Worm (Caenorhabditis elegans) whole organism, young adult: Measurements from ENCODE around the gene col-146.

Experiments
- B0035.1 ChIP-seq: sonication (generic microtip); optimal IDR thresholded peaks from 2 replicates; lab custom pipeline; 2016; ENCODE audit warnings: missing genetic modification characterization, mild to moderate bottlenecking, missing compliant biosample characterization, missing genotype, missing genetic modification reagents
- D2030.7 ChIP-seq: fragments of 200-800 bp; sonication (Bioruptor generic); IDR thresholded peaks from 2 replicates; pipeline ENCODE4 v1.3.6; 2022; ENCODE audit warnings: missing genetic modification reagents, missing genetic modification characterization, missing compliant biosample characterization
- F33H1.4 ChIP-seq: fragments of 200-800 bp; sonication (Bioruptor generic); IDR thresholded peaks from 2 replicates; pipeline ENCODE4 v1.3.6; 2022; ENCODE audit warnings: missing genetic modification reagents, missing genetic modification characterization, missing compliant biosample characterization
- F39B2.1 ChIP-seq: fragments of 200-800 bp; sonication (Bioruptor generic); IDR thresholded peaks from 2 replicates; pipeline ENCODE4 v1.3.6; 2022; ENCODE audit warnings: missing genetic modification reagents, missing genetic modification characterization, missing compliant biosample characterization
- F49E8.2 ChIP-seq: sonication (generic microtip); optimal IDR thresholded peaks from 3 replicates; lab custom pipeline; 2017; ENCODE audit warnings: missing genetic modification characterization, mild to moderate bottlenecking, missing compliant biosample characterization, antibody characterized with exemption, moderate library complexity; ENCODE audit not compliant: insufficient read depth
- T26A5.8 ChIP-seq: sonication (generic microtip); optimal IDR thresholded peaks from 2 replicates; lab custom pipeline; 2016; ENCODE audit warnings: missing genetic modification characterization, missing compliant biosample characterization
- Y56A3A.18 ChIP-seq: fragments of 200-800 bp; sonication (Bioruptor generic); IDR thresholded peaks from 2 replicates; pipeline ENCODE4 v1.3.6; 2022; ENCODE audit warnings: missing genetic modification reagents, missing genetic modification characterization, missing compliant biosample characterization
- atf-7 ChIP-seq: sonication (generic microtip); optimal IDR thresholded peaks from 2 replicates; lab custom pipeline; 2017; ENCODE audit warnings: mild to moderate bottlenecking, missing genetic modification characterization, missing compliant biosample characterization
- attf-5 ChIP-seq: fragments of 200-800 bp; sonication (Bioruptor generic); optimal IDR thresholded peaks from 2 replicates; lab custom pipeline; 2018; ENCODE audit warnings: mild to moderate bottlenecking, missing genetic modification characterization, missing compliant biosample characterization
- cebp-2 ChIP-seq: fragments of 200-800 bp; sonication (Bioruptor generic); IDR thresholded peaks from 2 replicates; pipeline ENCODE4 v1.3.6; 2022; ENCODE audit warnings: missing genetic modification characterization, missing compliant biosample characterization
- ceh-100 ChIP-seq: fragments of 200-800 bp; sonication (Bioruptor generic); IDR thresholded peaks from 2 replicates; pipeline ENCODE4 v1.3.6; 2022; ENCODE audit warnings: missing genetic modification reagents, missing genetic modification characterization, missing compliant biosample characterization
- ceh-27 ChIP-seq: fragments of 200-800 bp; sonication (Bioruptor generic); optimal IDR thresholded peaks from 2 replicates; lab custom pipeline; 2018; ENCODE audit warnings: mild to moderate bottlenecking, missing genetic modification characterization, moderate library complexity, missing compliant biosample characterization
- dpff-1 ChIP-seq: sonication (generic microtip); optimal IDR thresholded peaks from 2 replicates; lab custom pipeline; 2017; ENCODE audit warnings: mild to moderate bottlenecking, missing genetic modification characterization, missing compliant biosample characterization
- egrh-3 ChIP-seq: fragments of 200-800 bp; sonication (Bioruptor generic); IDR thresholded peaks from 2 replicates; pipeline ENCODE4 v1.3.6; 2022; ENCODE audit warnings: missing genetic modification reagents, missing genetic modification characterization, missing compliant biosample characterization
- ekl-4 ChIP-seq: fragments of 200-800 bp; sonication (Bioruptor generic); IDR thresholded peaks from 2 replicates; pipeline ENCODE4 v1.3.6; 2022; ENCODE audit warnings: missing genetic modification reagents, missing genetic modification characterization, missing compliant biosample characterization
- hlh-26 ChIP-seq: fragments of 200-800 bp; sonication (Bioruptor generic); conservative IDR thresholded peaks from 2 replicates; pipeline ENCODE4 v1.3.6; 2022; ENCODE audit warnings: missing genetic modification reagents, missing genetic modification characterization, missing compliant biosample characterization
- lin-40 ChIP-seq: sonication (generic microtip); optimal IDR thresholded peaks from 2 replicates; lab custom pipeline; 2016; ENCODE audit warnings: missing genetic modification characterization, mild to moderate bottlenecking, missing compliant biosample characterization, missing genotype, missing genetic modification reagents
- lir-1 ChIP-seq: fragments of 200-800 bp; sonication (Bioruptor generic); conservative IDR thresholded peaks from 2 replicates; pipeline ENCODE4 v1.3.6; 2022; ENCODE audit warnings: missing genetic modification reagents, missing genetic modification characterization, missing compliant biosample characterization
- lsy-27 ChIP-seq: sonication (generic microtip); optimal IDR thresholded peaks from 2 replicates; lab custom pipeline; 2017; ENCODE audit warnings: missing genetic modification characterization, mild to moderate bottlenecking, missing compliant biosample characterization, antibody characterized with exemption, missing genotype, borderline replicate concordance; ENCODE audit not compliant: insufficient read depth
- madf-6 ChIP-seq: fragments of 200-800 bp; sonication (Bioruptor generic); IDR thresholded peaks from 2 replicates; pipeline ENCODE4 v1.3.6; 2022; ENCODE audit warnings: missing genetic modification reagents, missing genetic modification characterization, missing compliant biosample characterization
- mcd-1 ChIP-seq: fragments of 200-800 bp; sonication (Bioruptor generic); IDR thresholded peaks from 2 replicates; pipeline ENCODE4 v1.3.6; 2022; ENCODE audit warnings: missing genetic modification reagents, missing genetic modification characterization, missing compliant biosample characterization
- mes-4 ChIP-seq: sonication (generic microtip); optimal IDR thresholded peaks from 2 replicates; lab custom pipeline; 2016; ENCODE audit warnings: missing genotype, missing genetic modification characterization, missing compliant biosample characterization
- nhr-179 ChIP-seq: sonication (generic microtip); optimal IDR thresholded peaks from 2 replicates; lab custom pipeline; 2016; ENCODE audit warnings: mild to moderate bottlenecking, missing genetic modification characterization, missing compliant biosample characterization
- rcor-1 ChIP-seq: fragments of 200-800 bp; sonication (Bioruptor generic); IDR thresholded peaks from 2 replicates; pipeline ENCODE4 v1.3.6; 2022; ENCODE audit warnings: missing genetic modification reagents, missing genetic modification characterization, missing compliant biosample characterization
- snpc-4 ChIP-seq, 5 experiments: fragments of 150-350 bp in 1 of 5; sonication (generic microtip) in 4 of 5; optimal IDR thresholded peaks; 2 replicates each; lab custom pipeline; 2014 to 2018; ENCODE audit warnings: missing genetic modification characterization in 5 of 5, missing biosample characterization in 3 of 5, antibody characterized with exemption in 2 of 5, mild to moderate bottlenecking in 2 of 5, missing compliant biosample characterization in 2 of 5, missing genotype in 2 of 5, moderate library complexity in 2 of 5, missing genetic modification reagents in 1 of 5
- somi-1 ChIP-seq: fragments of 200-800 bp; sonication (Bioruptor generic); optimal IDR thresholded peaks from 2 replicates; lab custom pipeline; 2018; ENCODE audit warnings: mild to moderate bottlenecking, missing genetic modification characterization, missing compliant biosample characterization
- unc-130 ChIP-seq: sonication (generic microtip); optimal IDR thresholded peaks from 2 replicates; lab custom pipeline; 2016; ENCODE audit warnings: missing genetic modification reagents, missing genetic modification characterization, missing compliant biosample characterization
- unc-62 ChIP-seq: fragments of 150-350 bp; optimal IDR thresholded peaks from 2 replicates; lab custom pipeline; 2014; ENCODE audit warnings: missing biosample characterization, missing genetic modification reagents, missing genetic modification characterization
- zfh-2 ChIP-seq: fragments of 200-800 bp; sonication (Bioruptor generic); conservative IDR thresholded peaks from 2 replicates; pipeline ENCODE4 v1.3.6; 2022; ENCODE audit warnings: missing genetic modification reagents, missing genetic modification characterization, missing compliant biosample characterization
- ztf-22 ChIP-seq: fragments of 200-800 bp; sonication (Bioruptor generic); optimal IDR thresholded peaks from 2 replicates; lab custom pipeline; 2018; ENCODE audit warnings: mild to moderate bottlenecking, missing genetic modification characterization, moderate library complexity, missing compliant biosample characterization
- ztf-25 ChIP-seq: fragments of 200-800 bp; sonication (Bioruptor generic); IDR thresholded peaks from 2 replicates; pipeline ENCODE4 v1.3.6; 2022; ENCODE audit warnings: missing genetic modification reagents, missing genetic modification characterization, missing compliant biosample characterization
- ztf-28 ChIP-seq: fragments of 200-800 bp; sonication (Bioruptor generic); IDR thresholded peaks from 2 replicates; pipeline ENCODE4 v1.3.6; 2022; ENCODE audit warnings: missing genetic modification reagents, missing genetic modification characterization, missing compliant biosample characterization
- ztf-6 ChIP-seq: fragments of 200-800 bp; sonication (Bioruptor generic); IDR thresholded peaks from 2 replicates; pipeline ENCODE4 v1.3.6; 2022; ENCODE audit warnings: missing genetic modification reagents, missing genetic modification characterization, missing compliant biosample characterization

col-146 gene

DNA sequence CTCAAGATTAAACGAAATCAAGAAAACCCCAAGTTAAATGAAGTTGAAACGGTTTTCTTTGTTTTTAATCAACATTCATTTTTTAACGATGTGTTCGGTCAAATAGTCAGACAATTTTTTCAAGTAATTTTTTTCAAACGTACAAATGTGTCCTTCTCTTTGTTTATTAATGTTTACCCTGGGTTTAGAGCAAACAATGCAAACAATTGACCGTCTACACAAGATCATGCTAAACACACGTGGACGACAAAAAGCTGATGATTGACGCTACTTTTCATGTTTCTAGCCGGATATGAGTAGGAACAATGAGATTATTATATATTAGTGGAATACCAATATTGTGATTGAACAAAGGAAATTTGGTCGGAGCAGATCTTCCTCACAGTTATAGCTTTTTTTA lies 8.3 kb upstream of the col-146 start:
- TF ChIP-seq mcd-1 (GFP tag; lab: Robert Waterston, UW) (no peak), lir-1 (GFP tag; lab: Robert Waterston, UW) (no peak), somi-1 (GFP tag; lab: Kevin White, UChicago) (no peak), F49E8.2 (tag; lab: Kevin White, UChicago) (no peak), Y56A3A.18 (GFP tag; lab: Robert Waterston, UW) (no peak)

DNA sequence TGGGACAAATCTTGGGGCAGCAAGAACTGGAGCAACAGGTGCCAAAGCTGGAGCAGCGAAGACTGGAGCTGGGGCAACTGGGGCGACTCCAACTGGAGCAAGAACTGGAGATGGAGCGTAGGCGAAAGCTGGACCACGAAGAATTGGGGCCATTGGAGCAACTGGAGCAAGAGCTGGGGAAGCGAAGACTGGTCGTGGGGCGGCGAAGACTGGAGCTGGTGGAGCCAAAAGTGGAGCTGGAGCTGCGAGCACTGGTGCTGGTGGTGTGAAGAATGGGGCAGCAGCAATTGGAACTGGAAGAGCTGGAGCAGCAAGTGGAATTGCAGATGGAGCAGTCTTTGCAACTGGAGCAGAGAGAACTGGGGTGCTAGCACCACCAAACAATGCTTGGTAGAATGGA lies 7.4 kb upstream of the col-146 start:
- TF ChIP-seq zfh-2 (GFP tag; lab: Robert Waterston, UW) (peak; percentile 76), hlh-26 (GFP tag; lab: Robert Waterston, UW) (0 out of 2 replicates have a peak, but pooled peaks have one; percentile 10), egrh-3 (peak; percentile 79; the same call in 1 of the 2 replicates)

DNA sequence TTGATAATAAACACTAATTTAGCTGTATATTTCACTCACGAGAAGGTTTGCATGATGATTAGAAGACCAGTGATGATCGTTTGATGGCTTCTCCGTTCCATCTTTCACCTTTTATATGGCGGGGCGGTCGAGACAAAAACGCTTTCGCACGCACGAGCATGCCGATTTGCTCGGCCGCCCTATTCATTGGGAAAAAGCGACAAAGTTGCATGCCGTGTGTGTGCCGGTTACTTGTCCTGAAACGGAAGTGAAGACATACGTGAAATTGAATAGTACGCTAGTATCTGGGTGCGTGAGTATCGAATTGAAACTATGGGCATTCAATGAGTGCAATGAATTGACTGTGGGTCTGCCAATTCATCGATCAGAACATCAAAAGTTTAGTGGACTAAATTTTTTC lies 6.9 kb upstream of the col-146 start, which contains the start of gene idpc-5:
TSS of gene idpc-5 (minus strand) at position 101 of the 400 bp plus-strand sequence.
- TF ChIP-seq mes-4 (tag; lab: Kevin White, UChicago): no peak
- TF ChIP-seq madf-6: no peak
- TF ChIP-seq ceh-100 (GFP tag; lab: Robert Waterston, UW): no peak
- TF ChIP-seq rcor-1 (GFP tag; lab: Robert Waterston, UW): no peak
- no peak for TF ChIP-seq snpc-4 (GFP tag; optimal IDR thresholded peaks at IDR 0.05; lab: Kevin White, UChicago)
- TF ChIP-seq snpc-4 (tag; optimal IDR thresholded peaks at IDR 0.05; lab: Kevin White, UChicago): no peak
- no peak for TF ChIP-seq cebp-2 (GFP tag; lab: Robert Waterston, UW)
- no peak for TF ChIP-seq dpff-1 (tag; lab: Kevin White, UChicago)
- TF ChIP-seq F39B2.1 (GFP tag; lab: Robert Waterston, UW): no peak
- no peak for TF ChIP-seq atf-7 (tag; lab: Kevin White, UChicago)
- no peak for TF ChIP-seq ztf-25 (GFP tag; lab: Robert Waterston, UW)
- TF ChIP-seq F33H1.4 (GFP tag; lab: Robert Waterston, UW): no peak

DNA sequence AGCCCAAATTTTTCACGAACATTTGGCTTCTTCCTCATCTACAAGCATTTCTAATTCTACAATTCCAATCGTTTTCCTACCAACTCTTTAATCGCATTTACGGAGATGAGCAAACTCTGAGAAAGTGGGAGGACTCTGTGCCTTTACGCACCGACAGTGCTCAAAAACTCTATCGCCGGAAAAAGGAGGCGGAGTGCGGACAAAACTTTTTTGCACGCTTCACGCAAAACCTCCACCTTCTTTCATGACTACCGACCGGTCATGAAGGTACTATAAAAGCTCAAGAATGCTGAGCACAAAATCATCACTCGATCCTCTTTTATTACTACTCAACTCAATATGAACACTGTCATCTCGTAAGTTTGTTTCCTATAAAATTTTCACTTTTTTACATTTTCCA lies 4.6 kb upstream of the col-146 start, which contains the start of gene idpc-4:
TSS of gene idpc-4 (plus strand) at position 301 of the 400 bp plus-strand sequence.
- TF ChIP-seq T26A5.8 (tag; lab: Kevin White, UChicago) (no peak), B0035.1 (tag; lab: Kevin White, UChicago) (no peak), ekl-4 (no peak), nhr-179 (tag; lab: Kevin White, UChicago) (no peak), ztf-28 (GFP tag; lab: Robert Waterston, UW) (no peak), ztf-22 (GFP tag; lab: Kevin White, UChicago) (no peak), lin-40 (no peak), unc-130 (no peak), attf-5 (GFP tag; lab: Kevin White, UChicago) (no peak), unc-62 (no peak), ceh-27 (GFP tag; lab: Kevin White, UChicago) (no peak), ztf-6 (GFP tag; lab: Robert Waterston, UW) (no peak), D2030.7 (GFP tag; lab: Robert Waterston, UW) (no peak), lsy-27 (tag; lab: Kevin White, UChicago) (no peak)
